Worm (Caenorhabditis elegans) whole organism, L3 larva: ENCODE data around the gene fbxa-64.

Source experiments
- R02D3.7 ChIP-seq: fragments of 150-350 bp; optimal IDR thresholded peaks from 2 replicates; lab custom pipeline; 2014; ENCODE audit warnings: missing biosample characterization, missing genetic modification characterization
- aly-2 ChIP-seq: fragments of 150-350 bp; optimal IDR thresholded peaks from 2 replicates; lab custom pipeline; 2014; ENCODE audit warnings: missing biosample characterization, missing genetic modification characterization
- ama-1 ChIP-seq: fragments of 150-350 bp; optimal IDR thresholded peaks from 2 replicates; lab custom pipeline; 2018
- ceh-16 ChIP-seq: sonication (generic microtip); optimal IDR thresholded peaks from 2 replicates; lab custom pipeline; 2017; ENCODE audit warnings: missing biosample characterization, missing genetic modification characterization
- ceh-82 ChIP-seq: fragments of 150-350 bp; optimal IDR thresholded peaks from 2 replicates; lab custom pipeline; 2014; ENCODE audit warnings: missing biosample characterization, missing genetic modification characterization
- ceh-9 ChIP-seq: sonication (generic microtip); optimal IDR thresholded peaks from 2 replicates; lab custom pipeline; 2018; ENCODE audit warnings: missing biosample characterization, missing genetic modification characterization
- daf-12 ChIP-seq: fragments of 150-350 bp; optimal IDR thresholded peaks from 2 replicates; lab custom pipeline; 2014; ENCODE audit warnings: missing biosample characterization, missing genetic modification reagents, missing genetic modification characterization
- egl-27 ChIP-seq: sonication (generic microtip); optimal IDR thresholded peaks from 4 replicates; lab custom pipeline; 2017; ENCODE audit warnings: missing biosample characterization, missing genetic modification reagents, missing genetic modification characterization
- egl-5 ChIP-seq: fragments of 150-350 bp; optimal IDR thresholded peaks from 2 replicates; lab custom pipeline; 2017; ENCODE audit warnings: missing biosample characterization, missing genetic modification reagents, missing genetic modification characterization, inconsistent platforms
- elt-1 ChIP-seq: fragments of 150-350 bp; optimal IDR thresholded peaks from 2 replicates; lab custom pipeline; 2014; ENCODE audit warnings: missing biosample characterization, missing genetic modification characterization
- elt-3 ChIP-seq, 3 experiments: fragments of 150-350 bp in 1 of 3; sonication (generic microtip) in 2 of 3; optimal IDR thresholded peaks; 2 replicates in 2 of 3; 4 replicates in 1 of 3; lab custom pipeline; 2014 to 2017; ENCODE audit warnings: missing biosample characterization in 3 of 3, missing genetic modification characterization in 3 of 3
- fkh-10 ChIP-seq: sonication (generic microtip); optimal IDR thresholded peaks from 2 replicates; lab custom pipeline; 2017; ENCODE audit warnings: missing biosample characterization, missing genetic modification reagents, missing genetic modification characterization
- fkh-2 ChIP-seq: fragments of 150-350 bp; optimal IDR thresholded peaks from 2 replicates; lab custom pipeline; 2014; ENCODE audit warnings: missing biosample characterization, missing genetic modification reagents, missing genetic modification characterization
- fos-1 ChIP-seq: fragments of 150-350 bp; optimal IDR thresholded peaks from 2 replicates; lab custom pipeline; 2014; ENCODE audit warnings: missing biosample characterization, missing genetic modification characterization
- hmg-11 ChIP-seq: sonication (generic microtip); optimal IDR thresholded peaks from 2 replicates; lab custom pipeline; 2016; ENCODE audit warnings: missing genetic modification characterization, missing compliant biosample characterization
- lin-15B ChIP-seq: fragments of 150-350 bp; optimal IDR thresholded peaks from 2 replicates; lab custom pipeline; 2014; ENCODE audit warnings: missing biosample characterization, missing genetic modification characterization
- lin-39 ChIP-seq: fragments of 150-350 bp; optimal IDR thresholded peaks from 2 replicates; lab custom pipeline; 2018; ENCODE audit warnings: missing biosample characterization, missing genetic modification reagents, missing genetic modification characterization
- lsy-12 ChIP-seq: sonication (generic microtip); optimal IDR thresholded peaks from 2 replicates; lab custom pipeline; 2016; ENCODE audit warnings: mild to moderate bottlenecking, missing genetic modification characterization, missing compliant biosample characterization
- mdl-1 ChIP-seq: fragments of 150-350 bp; optimal IDR thresholded peaks from 2 replicates; lab custom pipeline; 2014; ENCODE audit warnings: missing biosample characterization, missing genetic modification characterization
- nhr-11 ChIP-seq: fragments of 150-350 bp; optimal IDR thresholded peaks from 2 replicates; lab custom pipeline; 2014; ENCODE audit warnings: missing biosample characterization, missing genetic modification characterization
- nhr-237 ChIP-seq: fragments of 150-350 bp; optimal IDR thresholded peaks from 2 replicates; lab custom pipeline; 2014; ENCODE audit warnings: missing biosample characterization, missing genetic modification characterization
- nhr-25 ChIP-seq: sonication (generic microtip); optimal IDR thresholded peaks from 2 replicates; lab custom pipeline; 2017; ENCODE audit warnings: missing biosample characterization, missing genetic modification characterization
- nhr-28 ChIP-seq: fragments of 150-350 bp; optimal IDR thresholded peaks from 2 replicates; lab custom pipeline; 2014; ENCODE audit warnings: missing biosample characterization, missing genetic modification characterization
- nhr-43 ChIP-seq: sonication (generic microtip); optimal IDR thresholded peaks from 2 replicates; lab custom pipeline; 2016; ENCODE audit warnings: mild to moderate bottlenecking, missing genetic modification characterization, missing compliant biosample characterization; ENCODE audit not compliant: poor library complexity, severe bottlenecking
- nhr-76 ChIP-seq: fragments of 150-350 bp; sonication (generic microtip); optimal IDR thresholded peaks from 5 replicates; lab custom pipeline; 2014; ENCODE audit warnings: missing biosample characterization, missing genetic modification characterization
- pha-4 ChIP-seq: fragments of 150-350 bp; optimal IDR thresholded peaks from 2 replicates; lab custom pipeline; 2014; ENCODE audit warnings: missing biosample characterization, missing genetic modification reagents, missing genetic modification characterization
- sea-2 ChIP-seq: fragments of 150-350 bp; sonication (generic microtip); optimal IDR thresholded peaks from 4 replicates; lab custom pipeline; 2014; ENCODE audit warnings: missing biosample characterization, missing genetic modification reagents, missing genetic modification characterization
- skn-1 ChIP-seq: fragments of 150-350 bp; optimal IDR thresholded peaks from 2 replicates; lab custom pipeline; 2014; ENCODE audit warnings: missing biosample characterization, missing genetic modification characterization
- snpc-4 ChIP-seq: fragments of 150-350 bp; optimal IDR thresholded peaks from 2 replicates; lab custom pipeline; 2014; ENCODE audit warnings: missing biosample characterization, missing genetic modification characterization
- tbx-2 ChIP-seq: sonication (generic microtip); optimal IDR thresholded peaks from 2 replicates; lab custom pipeline; 2016; ENCODE audit warnings: mild to moderate bottlenecking, missing genetic modification characterization, missing compliant biosample characterization
- unc-39 ChIP-seq: sonication (generic microtip); optimal IDR thresholded peaks from 4 replicates; lab custom pipeline; 2017; ENCODE audit warnings: missing biosample characterization, missing genetic modification characterization
- unc-62 ChIP-seq: fragments of 150-350 bp; sonication (generic microtip); optimal IDR thresholded peaks from 4 replicates; lab custom pipeline; 2014; ENCODE audit warnings: missing biosample characterization, missing genetic modification reagents, missing genetic modification characterization
- zag-1 ChIP-seq: fragments of 150-350 bp; optimal IDR thresholded peaks from 2 replicates; lab custom pipeline; 2014; ENCODE audit warnings: missing biosample characterization, missing genetic modification characterization
- ztf-11 ChIP-seq: fragments of 150-350 bp; optimal IDR thresholded peaks from 2 replicates; lab custom pipeline; 2014; ENCODE audit warnings: missing biosample characterization, missing genetic modification characterization

The fbxa-64 gene

DNA sequence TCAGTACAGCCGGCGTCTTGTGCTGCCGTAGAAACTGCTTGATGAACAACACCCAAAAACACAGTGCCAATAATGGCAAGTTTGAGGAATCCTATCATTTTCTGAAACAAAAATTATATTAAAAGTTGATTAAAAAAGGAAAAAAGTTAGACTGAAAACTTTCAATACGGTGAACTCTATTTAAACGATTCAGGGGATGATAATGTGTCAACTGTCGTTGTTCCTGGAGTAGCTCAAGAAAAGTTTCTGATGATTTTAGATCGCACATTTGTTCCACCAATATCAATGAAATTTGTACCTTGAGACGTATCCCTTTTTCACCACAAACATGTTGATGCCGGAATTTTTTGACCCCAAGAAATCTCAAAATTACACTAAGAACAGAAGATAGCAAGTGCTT is 10.0 kb downstream of the fbxa-64 start, which contains the start of gene T28A11.18:
T28A11.18 (minus strand) TSS at position 101 of the 400 bp plus-strand sequence.
- TF ChIP-seq ceh-9 (tag; lab: Kevin White, UChicago) (no peak), ceh-82 (tag; lab: Kevin White, UChicago) (no peak), zag-1 (no peak), skn-1 (tag; lab: Kevin White, UChicago) (no peak), nhr-28 (no peak), nhr-43 (no peak), fkh-2 (no peak), ztf-11 (tag; lab: Kevin White, UChicago) (no peak), hmg-11 (tag; lab: Kevin White, UChicago) (no peak), R02D3.7 (tag; lab: Kevin White, UChicago) (no peak), lin-39 (tag; lab: Kevin White, UChicago) (no peak), ama-1 (lab: Kevin White, UChicago) (no peak), lin-15B (tag; lab: Kevin White, UChicago) (no peak)
- TF ChIP-seq, all 47 proteins: peak for 0

DNA sequence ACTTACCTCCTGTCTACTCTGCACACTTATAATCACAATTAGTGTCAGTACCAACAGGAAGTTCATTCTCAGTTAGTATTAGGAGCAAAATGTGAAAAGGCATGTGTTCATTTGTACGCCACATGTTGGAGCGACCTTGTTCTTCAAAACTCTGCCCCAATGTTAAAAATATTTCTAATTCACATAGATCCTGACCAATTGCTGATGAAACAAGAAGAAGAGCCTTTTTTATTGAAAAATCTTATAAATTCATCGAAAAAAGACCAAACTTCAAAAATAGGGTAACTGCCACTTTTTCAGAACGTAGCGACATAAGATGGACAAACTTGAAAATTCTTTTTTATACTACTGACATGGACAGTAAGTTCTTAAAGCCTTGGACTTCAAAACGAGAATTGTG is 11.8 kb downstream of the fbxa-64 start, which contains the start of gene T28A11.17:
T28A11.17 (minus strand) TSS at position 101 of the 400 bp plus-strand sequence.
- TF ChIP-seq tbx-2 (tag; lab: Kevin White, UChicago) (no peak), nhr-11 (tag; lab: Kevin White, UChicago) (no peak), elt-1 (no peak), aly-2 (tag; lab: Kevin White, UChicago) (no peak), ztf-11 (tag; lab: Kevin White, UChicago) (no peak), skn-1 (tag; lab: Kevin White, UChicago) (no peak), zag-1 (no peak), elt-3 (tag; optimal IDR thresholded peaks at IDR 0.05; lab: Kevin White, UChicago) (no peak), fos-1 (no peak), R02D3.7 (tag; lab: Kevin White, UChicago) (no peak), mdl-1 (no peak)
- TF ChIP-seq, all 47 proteins: peak for 0

DNA sequence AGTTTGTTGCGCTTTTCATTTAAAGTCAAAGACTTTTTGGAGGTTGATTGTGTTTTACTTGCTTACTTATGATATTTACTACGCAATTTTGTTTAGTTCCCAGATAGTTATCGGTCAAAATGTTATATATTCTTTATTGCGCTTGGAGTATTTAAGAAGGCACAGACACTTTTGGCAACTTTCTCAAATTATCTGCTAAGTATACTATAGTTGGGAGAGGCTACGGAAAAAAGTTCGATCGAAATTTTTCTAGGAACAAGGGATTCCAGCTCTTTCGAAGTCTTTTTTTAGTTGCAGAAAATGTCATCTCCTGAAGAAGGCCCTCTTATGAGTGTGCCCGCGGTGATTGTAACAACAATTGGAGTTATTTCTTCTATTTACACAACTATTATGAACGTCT is 17.9 kb downstream of the fbxa-64 start, which contains the start of gene srbc-5:
srbc-5 (plus strand) TSS at position 301 of the 400 bp plus-strand sequence.
- TF ChIP-seq nhr-76 (tag; lab: Kevin White, UChicago) (no peak), daf-12 (tag; lab: Kevin White, UChicago) (no peak)
- TF ChIP-seq, all 47 proteins: peak for 0

DNA sequence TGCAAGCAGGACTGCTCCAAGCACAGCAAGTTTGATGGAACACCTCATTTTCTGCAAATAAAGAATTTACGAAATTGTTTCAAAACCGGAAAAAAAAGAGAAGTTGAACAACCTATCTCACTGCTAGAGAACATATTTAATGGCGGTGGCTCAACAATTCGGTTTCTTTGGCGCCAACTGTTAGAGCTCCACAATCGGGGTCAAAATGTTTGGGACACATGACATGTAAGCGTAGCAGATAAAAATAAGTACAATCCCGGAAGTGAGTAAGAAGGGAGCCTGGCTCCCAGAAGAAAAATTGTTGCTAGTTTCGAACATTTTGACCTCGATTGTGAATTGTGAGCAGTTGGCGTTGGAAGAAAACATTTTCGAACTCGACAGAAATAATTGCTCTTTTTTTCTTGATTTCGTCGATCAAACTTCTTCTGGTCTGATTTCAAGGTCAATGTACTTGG is 18.8 kb downstream of the fbxa-64 start, which contains the start of gene T28A11.16:
T28A11.16 (minus strand) TSS at position 51 of the 455 bp plus-strand sequence.
- no peak for TF ChIP-seq sea-2 (GFP tag; lab: Kevin White, UChicago)
- no peak for TF ChIP-seq fkh-10
- no peak for TF ChIP-seq lin-15B (tag; lab: Kevin White, UChicago)
- TF ChIP-seq skn-1 (tag; lab: Kevin White, UChicago), result no peak
- no peak for TF ChIP-seq mdl-1
- no peak for TF ChIP-seq unc-39 (tag; lab: Kevin White, UChicago)
- no peak for TF ChIP-seq nhr-237
- no peak for TF ChIP-seq nhr-11 (tag; lab: Kevin White, UChicago)

DNA sequence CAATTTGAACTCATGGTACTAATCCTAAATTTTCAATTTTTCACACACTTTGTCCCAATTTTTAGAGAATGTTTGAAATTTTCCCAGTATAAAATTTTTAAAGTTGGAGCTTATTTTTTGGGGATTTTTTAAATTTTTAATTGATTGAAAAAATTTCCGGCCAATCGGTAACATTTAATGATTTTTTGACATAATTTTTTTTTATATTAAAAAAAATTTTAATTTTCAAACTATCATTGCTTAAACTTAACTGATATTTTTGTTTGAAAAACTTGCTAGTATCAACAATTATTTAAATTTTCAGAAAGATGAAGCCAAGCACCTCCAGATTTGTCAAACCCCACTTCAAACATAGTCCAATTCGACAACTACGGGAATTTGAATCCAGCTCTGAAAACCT is 20.7 kb downstream of the fbxa-64 start, which contains the start of gene T28A11.22:
T28A11.22 (plus strand) TSS at position 301 of the 400 bp plus-strand sequence.
- TF ChIP-seq pha-4 (tag; lab: Kevin White, UChicago) (no peak), lin-15B (tag; lab: Kevin White, UChicago) (no peak), nhr-76 (tag; lab: Kevin White, UChicago) (no peak), lsy-12 (no peak), egl-27 (no peak), unc-62 (GFP tag; lab: Kevin White, UChicago) (no peak), nhr-25 (tag; lab: Kevin White, UChicago) (no peak), unc-39 (tag; lab: Kevin White, UChicago) (no peak), snpc-4 (no peak), R02D3.7 (tag; lab: Kevin White, UChicago) (no peak), egl-5 (tag; lab: Kevin White, UChicago) (no peak), fkh-2 (no peak), nhr-237 (no peak), mdl-1 (no peak), ceh-16 (tag; lab: Kevin White, UChicago) (no peak), ama-1 (lab: Kevin White, UChicago) (no peak)
- TF ChIP-seq, all 47 proteins: peak for 0
